Worm (Caenorhabditis elegans) whole organism, midembryonic: ENCODE data around the gene immt-2.

Source experiments
- T22C8.4 ChIP-seq: fragments of 200-800 bp; sonication (Bioruptor generic); IDR thresholded peaks from 2 replicates; pipeline ENCODE4 v1.3.6; 2022; ENCODE audit warnings: missing genetic modification characterization, missing compliant biosample characterization
- cog-1 ChIP-seq: sonication (generic microtip); optimal IDR thresholded peaks from 2 replicates; lab custom pipeline; 2016; ENCODE audit warnings: missing genetic modification characterization, missing compliant biosample characterization
- flt-1 ChIP-seq: fragments of 200-800 bp; sonication (Bioruptor generic); IDR thresholded peaks from 2 replicates; pipeline ENCODE4 v1.3.6; 2022; ENCODE audit warnings: missing genetic modification characterization, missing compliant biosample characterization
- klf-2 ChIP-seq: fragments of 200-800 bp; sonication (Bioruptor generic); conservative IDR thresholded peaks from 2 replicates; pipeline ENCODE4 v1.3.6; 2022; ENCODE audit warnings: missing genetic modification reagents, missing genetic modification characterization, missing compliant biosample characterization
- med-1 ChIP-seq: sonication (generic microtip); optimal IDR thresholded peaks from 2 replicates; lab custom pipeline; 2017; ENCODE audit warnings: missing genetic modification characterization, mild to moderate bottlenecking, missing compliant biosample characterization, antibody characterized with exemption, missing genetic modification reagents; ENCODE audit not compliant: insufficient read depth
- ref-1 ChIP-seq: fragments of 200-800 bp; sonication (Bioruptor generic); conservative IDR thresholded peaks from 2 replicates; pipeline ENCODE4 v1.3.6; 2022; ENCODE audit warnings: missing genetic modification reagents, missing genetic modification characterization, missing compliant biosample characterization
- tab-1 ChIP-seq: fragments of 200-800 bp; sonication (Bioruptor generic); IDR thresholded peaks from 2 replicates; pipeline ENCODE4 v1.3.6; 2022; ENCODE audit warnings: missing genetic modification characterization, missing compliant biosample characterization
- ztf-23 ChIP-seq: fragments of 200-800 bp; sonication (Bioruptor generic); IDR thresholded peaks from 2 replicates; pipeline ENCODE4 v1.3.6; 2022; ENCODE audit warnings: missing genetic modification reagents, missing genetic modification characterization, missing compliant biosample characterization
- ztf-29 ChIP-seq: fragments of 200-800 bp; sonication (Bioruptor generic); IDR thresholded peaks from 2 replicates; pipeline ENCODE4 v1.3.6; 2022; ENCODE audit warnings: missing genetic modification reagents, missing genetic modification characterization, missing compliant biosample characterization

The immt-2 gene

ce11 chrV:16788967-16789366, at the start of gene immt-2:
TSS of gene immt-2 (plus strand) at chrV:16789267.
- no peak for TF ChIP-seq T22C8.4
- TF ChIP-seq ref-1 (GFP tag; lab: Robert Waterston, UW): no peak
- no peak for TF ChIP-seq med-1 (GFP tag; lab: Kevin White, UChicago)
- no peak for TF ChIP-seq flt-1 (GFP tag; lab: Robert Waterston, UW)
- TF ChIP-seq tab-1 (GFP tag; lab: Robert Waterston, UW): no peak
- no peak for TF ChIP-seq ztf-29
- TF ChIP-seq klf-2: no peak
- TF ChIP-seq cog-1: no peak
- TF ChIP-seq ztf-23: no peak

ce11 chrV:16742123-16742522, 46.9 kb upstream of the immt-2 start, which contains the start of gene T25E12.6:
TSS of gene T25E12.6 (plus strand) at chrV:16742423.
- TF ChIP-seq T22C8.4 (no peak), tab-1 (GFP tag; lab: Robert Waterston, UW) (no peak), cog-1 (no peak), ztf-23 (no peak), klf-2 (no peak), flt-1 (GFP tag; lab: Robert Waterston, UW) (no peak), med-1 (GFP tag; lab: Kevin White, UChicago) (no peak), ref-1 (GFP tag; lab: Robert Waterston, UW) (no peak), ztf-29 (no peak)

- TF ChIP-seq ztf-23: no peak
- no peak for TF ChIP-seq ztf-29
- no peak for TF ChIP-seq ref-1 (GFP tag; lab: Robert Waterston, UW)
- TF ChIP-seq tab-1 (GFP tag; lab: Robert Waterston, UW): no peak
- no peak for TF ChIP-seq T22C8.4
- no peak for TF ChIP-seq cog-1
- TF ChIP-seq med-1 (GFP tag; lab: Kevin White, UChicago): no peak
Observed at ce11 chrV:16744783-16745182, 44.3 kb upstream of the immt-2 start.

- TF ChIP-seq ref-1 (GFP tag; lab: Robert Waterston, UW) (no peak), ztf-29 (no peak), cog-1 (no peak), klf-2 (no peak), med-1 (GFP tag; lab: Kevin White, UChicago) (no peak), flt-1 (GFP tag; lab: Robert Waterston, UW) (no peak), tab-1 (GFP tag; lab: Robert Waterston, UW) (no peak), ztf-23 (no peak), T22C8.4 (no peak)
Observed at ce11 chrV:16745214-16745613, 43.9 kb upstream of the immt-2 start.

- no peak for TF ChIP-seq ref-1 (GFP tag; lab: Robert Waterston, UW)
- no peak for TF ChIP-seq tab-1 (GFP tag; lab: Robert Waterston, UW)
- TF ChIP-seq ztf-23: no peak
- no peak for TF ChIP-seq cog-1
- TF ChIP-seq med-1 (GFP tag; lab: Kevin White, UChicago): no peak
Observed at ce11 chrV:16746231-16746990, 42.7 kb upstream of the immt-2 start, which contains the start of gene gyg-2. TSS of gene gyg-2 (minus strand) at chrV:16746258.

- TF ChIP-seq ztf-29: no peak
- TF ChIP-seq med-1 (GFP tag; lab: Kevin White, UChicago): no peak
Observed at ce11 chrV:16747031-16747672, 41.9 kb upstream of the immt-2 start, which contains the start of gene dkf-2. TSS of gene dkf-2 (plus strand) at chrV:16747622.

- TF ChIP-seq med-1 (GFP tag; lab: Kevin White, UChicago): no peak
- no peak for TF ChIP-seq ref-1 (GFP tag; lab: Robert Waterston, UW)
- no peak for TF ChIP-seq flt-1 (GFP tag; lab: Robert Waterston, UW)
- TF ChIP-seq cog-1: no peak
- TF ChIP-seq ztf-29: no peak
- TF ChIP-seq T22C8.4: no peak
- no peak for TF ChIP-seq tab-1 (GFP tag; lab: Robert Waterston, UW)
- TF ChIP-seq klf-2: no peak
- TF ChIP-seq ztf-23: no peak
Observed at ce11 chrV:16749473-16749872, 39.6 kb upstream of the immt-2 start.

- TF ChIP-seq T22C8.4 (no peak), ref-1 (GFP tag; lab: Robert Waterston, UW) (no peak), ztf-29 (no peak), tab-1 (GFP tag; lab: Robert Waterston, UW) (no peak), ztf-23 (no peak), med-1 (GFP tag; lab: Kevin White, UChicago) (no peak), flt-1 (GFP tag; lab: Robert Waterston, UW) (no peak), cog-1 (no peak), klf-2 (no peak)
Observed at ce11 chrV:16752089-16753030, 36.7 kb upstream of the immt-2 start.

- TF ChIP-seq med-1 (GFP tag; lab: Kevin White, UChicago) (no peak), cog-1 (no peak), ztf-23 (no peak), tab-1 (GFP tag; lab: Robert Waterston, UW) (no peak), flt-1 (GFP tag; lab: Robert Waterston, UW) (no peak), T22C8.4 (no peak), ref-1 (GFP tag; lab: Robert Waterston, UW) (no peak), ztf-29 (no peak), klf-2 (no peak)
Observed at ce11 chrV:16756166-16756565, 32.9 kb upstream of the immt-2 start.
